Worm (Caenorhabditis elegans) whole organism, L1 larva: ENCODE results near the gene sec-61.B.

Experiments used
- F16B12.6 ChIP-seq: fragments of 150-350 bp; optimal IDR thresholded peaks from 2 replicates; lab custom pipeline; 2014; ENCODE audit warnings: missing biosample characterization, missing genetic modification characterization
- alr-1 ChIP-seq: fragments of 200-800 bp; sonication (Bioruptor generic); optimal IDR thresholded peaks from 2 replicates; lab custom pipeline; 2018; ENCODE audit warnings: borderline replicate concordance, mild to moderate bottlenecking, missing genetic modification characterization, missing compliant biosample characterization
- aly-2 ChIP-seq: fragments of 150-350 bp; optimal IDR thresholded peaks from 2 replicates; lab custom pipeline; 2014; ENCODE audit warnings: missing biosample characterization, missing genetic modification characterization
- ama-1 ChIP-seq: fragments of 150-350 bp; optimal IDR thresholded peaks from 2 replicates; lab custom pipeline; 2014
- ceh-63 ChIP-seq: fragments of 200-800 bp; sonication (Bioruptor generic); optimal IDR thresholded peaks from 2 replicates; lab custom pipeline; 2018; ENCODE audit warnings: mild to moderate bottlenecking, missing genetic modification characterization, missing compliant biosample characterization
- ceh-82 ChIP-seq, 3 experiments: fragments of 150-350 bp in 1 of 3; sonication (generic microtip) in 2 of 3; optimal IDR thresholded peaks; 2 replicates each; lab custom pipeline; 2014 to 2017; ENCODE audit warnings: missing biosample characterization in 3 of 3, missing genetic modification characterization in 3 of 3
- dsc-1 ChIP-seq: sonication (generic microtip); optimal IDR thresholded peaks from 2 replicates; lab custom pipeline; 2016; ENCODE audit warnings: mild to moderate bottlenecking, missing genetic modification characterization, missing compliant biosample characterization
- efl-1 ChIP-seq, 4 experiments: fragments of 150-350 bp; optimal IDR thresholded peaks in 3 of 4; peaks in 1 of 4; 1 replicate in 1 of 4; 2 replicates in 3 of 4; lab custom pipeline; 2014; ENCODE audit warnings: missing biosample characterization in 2 of 4, missing genetic modification characterization in 2 of 4, missing genetic modification reagents in 2 of 4
- efl-3 ChIP-seq: fragments of 200-800 bp; sonication (Bioruptor generic); optimal IDR thresholded peaks from 2 replicates; lab custom pipeline; 2018; ENCODE audit warnings: mild to moderate bottlenecking, missing genetic modification characterization, missing compliant biosample characterization
- egl-13 ChIP-seq: sonication (generic microtip); optimal IDR thresholded peaks from 2 replicates; lab custom pipeline; 2016; ENCODE audit warnings: missing genotype, missing genetic modification reagents, missing genetic modification characterization, missing compliant biosample characterization
- egl-27 ChIP-seq, 2 experiments: fragments of 150-350 bp in 1 of 2; sonication (generic microtip); optimal IDR thresholded peaks; 3 replicates each; lab custom pipeline; 2017 to 2018; ENCODE audit warnings: missing biosample characterization in 2 of 2, missing genetic modification characterization in 2 of 2, missing genetic modification reagents in 2 of 2
- elt-3 ChIP-seq, 6 experiments: fragments of 150-350 bp in 1 of 6; sonication (generic microtip); optimal IDR thresholded peaks; 2 replicates each; lab custom pipeline; 2017 to 2018; ENCODE audit warnings: missing biosample characterization in 6 of 6, missing genetic modification characterization in 6 of 6, inconsistent platforms in 1 of 6
- ets-5 ChIP-seq: fragments of 200-800 bp; sonication (Bioruptor generic); IDR thresholded peaks from 2 replicates; pipeline ENCODE4 v1.3.6; 2022; ENCODE audit warnings: missing genetic modification characterization, missing compliant biosample characterization
- fkh-4 ChIP-seq: sonication (generic microtip); optimal IDR thresholded peaks from 2 replicates; lab custom pipeline; 2016; ENCODE audit warnings: missing compliant biosample characterization, missing genetic modification characterization, borderline replicate concordance
- fos-1 ChIP-seq: fragments of 150-350 bp; optimal IDR thresholded peaks from 2 replicates; lab custom pipeline; 2014; ENCODE audit warnings: missing biosample characterization, missing genetic modification characterization
- grh-1 ChIP-seq: fragments of 200-800 bp; sonication (Bioruptor generic); IDR thresholded peaks from 2 replicates; pipeline ENCODE4 v1.3.6; 2022; ENCODE audit warnings: missing genetic modification reagents, missing genetic modification characterization, missing compliant biosample characterization
- hpl-2 ChIP-seq: fragments of 150-350 bp; optimal IDR thresholded peaks from 2 replicates; lab custom pipeline; 2014; ENCODE audit warnings: missing biosample characterization, missing genetic modification reagents, missing genetic modification characterization
- irx-1 ChIP-seq: sonication (generic microtip); optimal IDR thresholded peaks from 2 replicates; lab custom pipeline; 2016; ENCODE audit warnings: missing genetic modification characterization, missing compliant biosample characterization
- lin-13 ChIP-seq: fragments of 150-350 bp; optimal IDR thresholded peaks from 2 replicates; lab custom pipeline; 2014; ENCODE audit warnings: missing biosample characterization, missing genetic modification reagents, missing genetic modification characterization
- lin-15B ChIP-seq: fragments of 150-350 bp; sonication (generic microtip); optimal IDR thresholded peaks from 3 replicates; lab custom pipeline; 2014; ENCODE audit warnings: missing biosample characterization, missing genetic modification characterization
- lin-35 ChIP-seq, 2 experiments: fragments of 150-350 bp; optimal IDR thresholded peaks; 2 replicates each; lab custom pipeline; 2014; ENCODE audit warnings: missing biosample characterization in 2 of 2, missing genetic modification characterization in 2 of 2, missing genetic modification reagents in 2 of 2
- lir-3 ChIP-seq: sonication (generic microtip); optimal IDR thresholded peaks from 2 replicates; lab custom pipeline; 2016; ENCODE audit warnings: mild to moderate bottlenecking, missing genetic modification characterization, moderate library complexity, missing compliant biosample characterization; ENCODE audit not compliant: poor library complexity
- lsy-2 ChIP-seq, 2 experiments: fragments of 150-350 bp; optimal IDR thresholded peaks; 2 replicates each; lab custom pipeline; 2014; ENCODE audit warnings: missing biosample characterization in 2 of 2, missing genetic modification characterization in 2 of 2
- mdl-1 ChIP-seq, 2 experiments: fragments of 150-350 bp; optimal IDR thresholded peaks; 2 replicates each; lab custom pipeline; 2014 to 2017; ENCODE audit warnings: missing biosample characterization in 2 of 2, missing genetic modification characterization in 2 of 2, inconsistent platforms in 1 of 2
- mep-1 ChIP-seq: fragments of 150-350 bp; optimal IDR thresholded peaks from 2 replicates; lab custom pipeline; 2014; ENCODE audit warnings: missing biosample characterization, missing genetic modification characterization
- nhr-12 ChIP-seq: sonication (generic microtip); optimal IDR thresholded peaks from 2 replicates; lab custom pipeline; 2017; ENCODE audit warnings: missing biosample characterization, missing genetic modification characterization
- nhr-19 ChIP-seq: fragments of 200-800 bp; sonication (Bioruptor generic); conservative IDR thresholded peaks from 2 replicates; pipeline ENCODE4 v1.3.6; 2022; ENCODE audit warnings: missing genetic modification characterization, missing compliant biosample characterization
- nhr-71 ChIP-seq: sonication (generic microtip); optimal IDR thresholded peaks from 2 replicates; lab custom pipeline; 2016; ENCODE audit warnings: mild to moderate bottlenecking, missing genetic modification characterization, moderate library complexity, missing compliant biosample characterization
- nhr-76 ChIP-seq: sonication (generic microtip); optimal IDR thresholded peaks from 2 replicates; lab custom pipeline; 2017; ENCODE audit warnings: missing biosample characterization, missing genetic modification characterization
- nhr-84 ChIP-seq: sonication (generic microtip); optimal IDR thresholded peaks from 2 replicates; lab custom pipeline; 2017; ENCODE audit warnings: missing biosample characterization, missing genetic modification characterization
- nhr-85 ChIP-seq: sonication (generic microtip); peaks from one replicate; lab custom pipeline; 2016; ENCODE audit warnings: missing genetic modification characterization, inconsistent platforms, missing compliant biosample characterization
- nhr-90 ChIP-seq: sonication (generic microtip); optimal IDR thresholded peaks from 2 replicates; lab custom pipeline; 2016; ENCODE audit warnings: mild to moderate bottlenecking, missing genetic modification characterization, missing compliant biosample characterization; ENCODE audit not compliant: poor library complexity
- pag-3 ChIP-seq: sonication (generic microtip); optimal IDR thresholded peaks from 2 replicates; lab custom pipeline; 2017; ENCODE audit warnings: missing genetic modification characterization, mild to moderate bottlenecking, missing compliant biosample characterization, antibody characterized with exemption, borderline replicate concordance; ENCODE audit not compliant: insufficient read depth
- pax-3 ChIP-seq: fragments of 200-800 bp; sonication (Bioruptor generic); optimal IDR thresholded peaks from 2 replicates; lab custom pipeline; 2018; ENCODE audit warnings: mild to moderate bottlenecking, missing genetic modification characterization, moderate library complexity, missing compliant biosample characterization
- rnt-1 ChIP-seq: sonication (generic microtip); optimal IDR thresholded peaks from 2 replicates; lab custom pipeline; 2016; ENCODE audit warnings: mild to moderate bottlenecking, missing genetic modification characterization, moderate library complexity, missing compliant biosample characterization
- skn-1 ChIP-seq: fragments of 150-350 bp; optimal IDR thresholded peaks from 2 replicates; lab custom pipeline; 2014; ENCODE audit warnings: missing biosample characterization, missing genetic modification characterization
- snpc-4 ChIP-seq: fragments of 150-350 bp; optimal IDR thresholded peaks from 2 replicates; lab custom pipeline; 2014; ENCODE audit warnings: missing biosample characterization, missing genetic modification characterization
- snu-23 ChIP-seq: sonication (generic microtip); optimal IDR thresholded peaks from 2 replicates; lab custom pipeline; 2016; ENCODE audit warnings: missing genetic modification characterization, missing compliant biosample characterization
- sptf-1 ChIP-seq: fragments of 150-350 bp; optimal IDR thresholded peaks from 2 replicates; lab custom pipeline; 2014; ENCODE audit warnings: missing biosample characterization, missing genetic modification characterization
- sup-37 ChIP-seq: fragments of 200-800 bp; sonication (Bioruptor generic); optimal IDR thresholded peaks from 2 replicates; lab custom pipeline; 2018; ENCODE audit warnings: mild to moderate bottlenecking, missing genetic modification characterization, missing compliant biosample characterization
- swsn-7 ChIP-seq: sonication (generic microtip); optimal IDR thresholded peaks from 2 replicates; lab custom pipeline; 2016; ENCODE audit warnings: missing genetic modification characterization, missing compliant biosample characterization
- tbx-2 ChIP-seq: sonication (generic microtip); optimal IDR thresholded peaks from 2 replicates; lab custom pipeline; 2016; ENCODE audit warnings: missing genetic modification characterization, missing compliant biosample characterization
- tlp-1 ChIP-seq: fragments of 150-350 bp; optimal IDR thresholded peaks from 2 replicates; lab custom pipeline; 2014; ENCODE audit warnings: missing biosample characterization, missing genetic modification characterization
- unc-130 ChIP-seq: fragments of 150-350 bp; optimal IDR thresholded peaks from 2 replicates; lab custom pipeline; 2017; ENCODE audit warnings: missing biosample characterization, missing genetic modification characterization, inconsistent platforms
- unc-30 ChIP-seq: sonication (generic microtip); optimal IDR thresholded peaks from 2 replicates; lab custom pipeline; 2017; ENCODE audit warnings: missing biosample characterization, missing genetic modification characterization
- unc-62 ChIP-seq: fragments of 150-350 bp; optimal IDR thresholded peaks from 2 replicates; lab custom pipeline; 2014; ENCODE audit warnings: missing biosample characterization, missing genetic modification reagents, missing genetic modification characterization
- unc-86 ChIP-seq: sonication (generic microtip); optimal IDR thresholded peaks from 2 replicates; lab custom pipeline; 2016; ENCODE audit warnings: missing genetic modification characterization, missing compliant biosample characterization
- vab-15 ChIP-seq: sonication (generic microtip); optimal IDR thresholded peaks from 2 replicates; lab custom pipeline; 2017; ENCODE audit warnings: missing genotype, mild to moderate bottlenecking, missing genetic modification characterization, missing compliant biosample characterization
- xbp-1 ChIP-seq: sonication (generic microtip); optimal IDR thresholded peaks from 2 replicates; lab custom pipeline; 2016; ENCODE audit warnings: missing genetic modification characterization, missing compliant biosample characterization
- ztf-4 ChIP-seq: fragments of 150-350 bp; optimal IDR thresholded peaks from 2 replicates; lab custom pipeline; 2014; ENCODE audit warnings: missing biosample characterization, missing genetic modification characterization

The sec-61.B gene

DNA sequence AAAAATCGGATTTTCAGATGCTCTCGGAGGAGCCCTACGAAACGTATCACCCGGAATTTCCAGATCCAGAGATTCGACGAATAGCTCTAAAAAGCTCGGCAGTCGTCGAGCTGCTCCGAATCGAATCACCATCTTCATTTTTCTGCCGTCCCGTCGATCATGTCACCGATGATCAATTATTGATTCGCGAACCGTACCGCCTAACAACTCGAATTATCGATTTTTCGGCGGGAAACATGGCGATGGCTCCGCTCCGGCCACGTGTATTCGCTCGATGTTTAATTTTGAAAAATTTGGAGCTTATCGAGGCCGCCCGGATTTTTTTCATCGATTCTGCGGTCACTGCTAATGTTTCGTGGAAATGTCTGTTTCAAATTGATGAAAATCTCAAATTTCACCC lies 2.3 kb upstream of the sec-61.B start, which contains the start of gene eri-5:
TSS of gene eri-5 (plus strand) at position 18 of the 400 bp plus-strand sequence.
- TF ChIP-seq efl-1 (optimal IDR thresholded peaks at IDR 0.05; lab: Kevin White, UChicago): no peak
- TF ChIP-seq efl-1 (GFP tag; optimal IDR thresholded peaks at IDR 0.05 in 1 of 2; lab: Kevin White, UChicago): peak in 1 of 2 experiments; percentile 41
- no peak for TF ChIP-seq vab-15 (tag; lab: Kevin White, UChicago)

DNA sequence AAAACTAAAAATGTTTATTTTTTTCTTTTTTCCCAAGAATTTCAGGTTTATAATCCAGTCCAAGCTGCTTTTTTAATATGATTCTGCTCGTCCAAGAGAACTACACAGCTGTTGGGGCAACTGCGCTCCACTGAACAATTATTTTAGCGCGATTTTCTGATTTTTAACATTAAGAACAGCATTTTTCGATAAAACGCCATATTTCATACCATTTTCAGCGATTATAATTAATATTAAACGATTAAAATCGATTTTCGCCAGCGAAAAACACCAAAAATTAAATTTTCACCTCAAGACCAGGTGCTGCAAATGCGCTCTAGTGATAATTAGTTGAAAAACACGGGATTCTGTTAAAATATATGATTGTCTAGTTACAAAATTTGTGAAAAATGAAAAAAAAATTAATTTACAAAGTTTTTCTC lies 1.8 kb upstream of the sec-61.B start:
- TF ChIP-seq nhr-12 (tag; lab: Kevin White, UChicago): no peak
- no peak; the same call in 1 of the 2 replicates for TF ChIP-seq nhr-19 (GFP tag; lab: Robert Waterston, UW)
- no peak for TF ChIP-seq egl-13 (tag; lab: Kevin White, UChicago)
- TF ChIP-seq mdl-1 (tag; optimal IDR thresholded peaks at IDR 0.05; lab: Kevin White, UChicago): no peak
- TF ChIP-seq irx-1 (tag; lab: Kevin White, UChicago): no peak
- no peak for TF ChIP-seq snpc-4 (tag; lab: Kevin White, UChicago)
- peak; percentile 21 for TF ChIP-seq lin-13 (GFP tag; lab: Kevin White, UChicago)
- TF ChIP-seq nhr-85: no peak
- TF ChIP-seq pag-3 (tag; lab: Kevin White, UChicago): no peak
- TF ChIP-seq rnt-1: no peak
- TF ChIP-seq snu-23: peak; percentile 41
- no peak for TF ChIP-seq ceh-82 (tag; optimal IDR thresholded peaks at IDR 0.05; lab: Kevin White, UChicago)
- TF ChIP-seq pax-3 (tag; lab: Kevin White, UChicago): no peak
- TF ChIP-seq xbp-1 (tag; lab: Kevin White, UChicago): peak; percentile 12
- TF ChIP-seq dsc-1 (tag; lab: Kevin White, UChicago): no peak
- TF ChIP-seq sup-37 (GFP tag; lab: Kevin White, UChicago): no peak
- TF ChIP-seq hpl-2: peak; percentile 43
- no peak for TF ChIP-seq fos-1 (tag; lab: Kevin White, UChicago)
- no peak for TF ChIP-seq nhr-76
- TF ChIP-seq grh-1 (GFP tag; lab: Robert Waterston, UW): no peak
- TF ChIP-seq lsy-2 (tag; optimal IDR thresholded peaks at IDR 0.05; lab: Kevin White, UChicago): peak; percentile 42 to 53
- TF ChIP-seq alr-1: no peak
- no peak for TF ChIP-seq fkh-4 (tag; lab: Kevin White, UChicago)
- peak; percentile 58 for TF ChIP-seq nhr-90 (tag; lab: Kevin White, UChicago)
- peak; percentile 12 to 44 for TF ChIP-seq efl-1 (optimal IDR thresholded peaks at IDR 0.05; lab: Kevin White, UChicago)
- TF ChIP-seq efl-1 (GFP tag; optimal IDR thresholded peaks at IDR 0.05 in 1 of 2; lab: Kevin White, UChicago): peak; percentile 64 to 93
- no peak for TF ChIP-seq unc-86 (tag; lab: Kevin White, UChicago)
- no peak for TF ChIP-seq skn-1 (tag; lab: Kevin White, UChicago)
- TF ChIP-seq unc-30 (tag; lab: Kevin White, UChicago): no peak
- TF ChIP-seq lin-15B (tag; lab: Kevin White, UChicago): no peak
- TF ChIP-seq unc-62 (GFP tag; lab: Kevin White, UChicago): no peak
- TF ChIP-seq unc-130 (tag; lab: Kevin White, UChicago): no peak
- peak; percentile 12 for TF ChIP-seq tbx-2
- TF ChIP-seq nhr-71: peak; percentile 45
- TF ChIP-seq sptf-1 (tag; lab: Kevin White, UChicago): no peak
- no peak for TF ChIP-seq aly-2 (tag; lab: Kevin White, UChicago)
- peak; percentile 54 for TF ChIP-seq ama-1 (lab: Kevin White, UChicago)
- no peak for TF ChIP-seq F16B12.6 (tag; lab: Kevin White, UChicago)
- TF ChIP-seq vab-15 (tag; lab: Kevin White, UChicago): no peak
- no peak for TF ChIP-seq tlp-1 (tag; lab: Kevin White, UChicago)
- TF ChIP-seq ets-5: no peak
- TF ChIP-seq mep-1 (tag; lab: Kevin White, UChicago): no peak
- TF ChIP-seq ztf-4 (tag; lab: Kevin White, UChicago): peak; percentile 90
- TF ChIP-seq elt-3 (tag; optimal IDR thresholded peaks at IDR 0.05; lab: Kevin White, UChicago): peak in 2 of 6 experiments; percentile 6 to 52
- no peak for TF ChIP-seq nhr-84 (tag; lab: Kevin White, UChicago)
- no peak for TF ChIP-seq egl-27 (tag; optimal IDR thresholded peaks at IDR 0.05; lab: Kevin White, UChicago)
- peak in 1 of 2 experiments; percentile 69 for TF ChIP-seq lin-35 (GFP tag; optimal IDR thresholded peaks at IDR 0.05; lab: Kevin White, UChicago)
- TF ChIP-seq lir-3 (tag; lab: Kevin White, UChicago): no peak
- TF ChIP-seq efl-3 (GFP tag; lab: Kevin White, UChicago): no peak
- TF ChIP-seq ceh-63 (GFP tag; lab: Kevin White, UChicago): no peak
- peak; percentile 6 for TF ChIP-seq swsn-7 (tag; lab: Kevin White, UChicago)
